Worm (Caenorhabditis elegans): ENCODE results near the gene dod-3.

Gene dod-3

ce11 chrV:2716933-2717332 is 14.0 kb downstream of the dod-3 start:
- no peak for TF ChIP-seq unc-120 (tag; optimal IDR thresholded peaks at IDR 0.05; ENCODE audit: poor library complexity, severe bottlenecking)
- TF ChIP-seq snpc-4 (tag; optimal IDR thresholded peaks at IDR 0.05) = no peak
- no peak for TF ChIP-seq ces-1 (GFP tag; optimal IDR thresholded peaks at IDR 0.05)
- TF ChIP-seq tbx-8 (GFP tag; optimal IDR thresholded peaks at IDR 0.05) = no peak
- TF ChIP-seq bed-3 (GFP tag; optimal IDR thresholded peaks at IDR 0.05) = no peak
- TF ChIP-seq nhr-12 (tag; optimal IDR thresholded peaks at IDR 0.05) = no peak
- TF ChIP-seq ceh-39 (tag; optimal IDR thresholded peaks at IDR 0.05) = no peak
- no peak for TF ChIP-seq sptf-1 (tag; optimal IDR thresholded peaks at IDR 0.05)
- TF ChIP-seq lin-32 (GFP tag; optimal IDR thresholded peaks at IDR 0.05) = no peak
- TF ChIP-seq lsy-2 (tag; optimal IDR thresholded peaks at IDR 0.05) = no peak
- TF ChIP-seq unc-39 (tag; optimal IDR thresholded peaks at IDR 0.05) = no peak
- TF ChIP-seq nhr-237 (tag; optimal IDR thresholded peaks at IDR 0.05) = no peak
- no peak for TF ChIP-seq blmp-1 (tag; optimal IDR thresholded peaks at IDR 0.05)
- no peak for TF ChIP-seq flh-1 (GFP tag; optimal IDR thresholded peaks at IDR 0.05)
- TF ChIP-seq M03D4.4 (tag; optimal IDR thresholded peaks at IDR 0.05) = no peak
- no peak for TF ChIP-seq nhr-28 (tag; optimal IDR thresholded peaks at IDR 0.05)
- no peak for TF ChIP-seq elt-3 (tag; optimal IDR thresholded peaks at IDR 0.05)

ce11 chrV:2713532-2713931 is 17.4 kb downstream of the dod-3 start, which contains the start of gene srt-28:
TSS of gene srt-28 (minus strand) at chrV:2713632.
- TF ChIP-seq ceh-43 (GFP tag; optimal IDR thresholded peaks at IDR 0.05) (no peak), zip-8 (tag; optimal IDR thresholded peaks at IDR 0.05) (peak; percentile 43)

DNA sequence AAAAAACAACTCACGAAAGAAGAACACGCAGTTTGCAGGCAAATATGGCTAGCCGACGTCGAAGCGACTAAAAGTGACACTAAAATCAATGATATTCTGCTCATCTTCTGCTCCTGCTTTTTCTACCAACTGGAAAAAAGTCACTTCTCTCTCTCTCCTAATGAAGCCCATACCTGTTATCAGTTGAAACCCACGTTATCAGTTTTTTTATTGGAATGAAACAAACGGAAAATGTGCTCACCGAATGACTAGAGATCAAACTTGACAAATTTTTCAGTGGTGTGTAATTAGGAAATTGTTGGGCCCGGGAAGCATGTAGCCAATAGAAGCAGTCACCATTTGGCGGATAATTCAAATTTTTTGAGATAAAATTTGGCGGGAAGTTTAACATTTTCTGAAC is 19.5 kb downstream of the dod-3 start, which contains the start of gene C24B9.3:
Gene C24B9.3 (minus strand): TSS at position 171 of the 400 bp plus-strand sequence.
- no peak for TF ChIP-seq sptf-1 (tag; optimal IDR thresholded peaks at IDR 0.05)
- TF ChIP-seq ceh-83 (GFP tag; optimal IDR thresholded peaks at IDR 0.05) = no peak
- no peak for TF ChIP-seq unc-39 (tag; optimal IDR thresholded peaks at IDR 0.05)
- no peak for TF ChIP-seq unc-62 (GFP tag; optimal IDR thresholded peaks at IDR 0.05)
- no peak for TF ChIP-seq ztf-11 (tag; optimal IDR thresholded peaks at IDR 0.05)
- TF ChIP-seq mab-5 (tag; optimal IDR thresholded peaks at IDR 0.05) = no peak

ce11 chrV:2710192-2710591 is 20.7 kb downstream of the dod-3 start:
- no peak for TF ChIP-seq flh-1 (GFP tag; optimal IDR thresholded peaks at IDR 0.05)
- TF ChIP-seq pha-4 (tag; optimal IDR thresholded peaks at IDR 0.05) = no peak
- no peak for TF ChIP-seq ztf-11 (tag; optimal IDR thresholded peaks at IDR 0.05)
- TF ChIP-seq mab-5 (tag; optimal IDR thresholded peaks at IDR 0.05) = no peak

- TF ChIP-seq mep-1 (tag; optimal IDR thresholded peaks at IDR 0.05) (no peak), ham-2 (GFP tag; optimal IDR thresholded peaks at IDR 0.05) (no peak), elt-1 (tag; optimal IDR thresholded peaks at IDR 0.05; ENCODE audit: borderline replicate concordance, insufficient read depth) (no peak)
Observed at ce11 chrV:2706379-2706778, 24.5 kb downstream of the dod-3 start.

DNA sequence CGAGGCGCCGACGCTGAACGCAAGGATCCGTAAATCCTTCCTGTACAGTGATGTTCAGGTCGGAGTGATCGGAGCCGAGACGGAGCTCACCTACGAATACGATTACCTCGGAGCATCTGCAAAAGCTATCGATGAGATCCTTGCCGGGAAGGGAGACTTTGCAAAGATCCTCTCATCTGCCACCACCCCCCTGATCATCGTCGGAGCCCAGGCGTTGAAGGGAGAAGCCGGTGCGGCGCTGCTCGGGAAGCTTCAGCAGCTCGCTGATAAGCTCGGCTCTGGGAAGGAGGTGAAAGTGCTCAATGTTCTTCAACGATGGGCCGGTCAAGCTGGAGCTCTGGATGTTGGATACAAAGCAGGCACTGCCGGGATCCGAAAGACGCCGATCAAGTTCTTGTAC is 27.6 kb downstream of the dod-3 start:
- no peak for TF ChIP-seq ztf-11 (tag; optimal IDR thresholded peaks at IDR 0.05)
- TF ChIP-seq cnd-1 (tag; optimal IDR thresholded peaks at IDR 0.05) = no peak
- TF ChIP-seq hlh-1 (tag; optimal IDR thresholded peaks at IDR 0.05) = no peak
- no peak for TF ChIP-seq unc-62 (GFP tag; optimal IDR thresholded peaks at IDR 0.05)
- TF ChIP-seq nhr-2 (tag; optimal IDR thresholded peaks at IDR 0.05) = no peak
- no peak for TF ChIP-seq sptf-1 (tag; optimal IDR thresholded peaks at IDR 0.05)
- TF ChIP-seq elt-1 (tag; optimal IDR thresholded peaks at IDR 0.05; ENCODE audit: borderline replicate concordance, insufficient read depth) = no peak
- TF ChIP-seq zip-8 (tag; optimal IDR thresholded peaks at IDR 0.05) = no peak
- no peak for TF ChIP-seq ceh-43 (GFP tag; optimal IDR thresholded peaks at IDR 0.05)
- no peak for TF ChIP-seq blmp-1 (tag; optimal IDR thresholded peaks at IDR 0.05)
- TF ChIP-seq elt-3 (tag; optimal IDR thresholded peaks at IDR 0.05) = no peak
- no peak for TF ChIP-seq drap-1 (GFP tag; optimal IDR thresholded peaks at IDR 0.05)
- no peak for TF ChIP-seq lin-32 (GFP tag; optimal IDR thresholded peaks at IDR 0.05)
- TF ChIP-seq nhr-12 (tag; optimal IDR thresholded peaks at IDR 0.05) = no peak
- no peak for TF ChIP-seq mep-1 (tag; optimal IDR thresholded peaks at IDR 0.05)
